Worm (Caenorhabditis elegans) whole organism, L3 larva: ENCODE data around the gene aco-1.

Experiments used
- ZK546.5 ChIP-seq: sonication (generic microtip); optimal IDR thresholded peaks from 2 replicates; lab custom pipeline; 2017; ENCODE audit warnings: missing biosample characterization, missing genetic modification characterization
- ama-1 ChIP-seq: fragments of 150-350 bp; optimal IDR thresholded peaks from 2 replicates; lab custom pipeline; 2018
- ceh-16 ChIP-seq: sonication (generic microtip); optimal IDR thresholded peaks from 2 replicates; lab custom pipeline; 2017; ENCODE audit warnings: missing biosample characterization, missing genetic modification characterization
- ceh-9 ChIP-seq: sonication (generic microtip); optimal IDR thresholded peaks from 2 replicates; lab custom pipeline; 2018; ENCODE audit warnings: missing biosample characterization, missing genetic modification characterization
- elt-1 ChIP-seq: fragments of 150-350 bp; optimal IDR thresholded peaks from 2 replicates; lab custom pipeline; 2014; ENCODE audit warnings: missing biosample characterization, missing genetic modification characterization
- elt-3 ChIP-seq, 3 experiments: fragments of 150-350 bp in 1 of 3; sonication (generic microtip) in 2 of 3; optimal IDR thresholded peaks; 2 replicates in 2 of 3; 4 replicates in 1 of 3; lab custom pipeline; 2014 to 2017; ENCODE audit warnings: missing biosample characterization in 3 of 3, missing genetic modification characterization in 3 of 3
- fos-1 ChIP-seq: fragments of 150-350 bp; optimal IDR thresholded peaks from 2 replicates; lab custom pipeline; 2014; ENCODE audit warnings: missing biosample characterization, missing genetic modification characterization
- nhr-11 ChIP-seq: fragments of 150-350 bp; optimal IDR thresholded peaks from 2 replicates; lab custom pipeline; 2014; ENCODE audit warnings: missing biosample characterization, missing genetic modification characterization
- nhr-237 ChIP-seq: fragments of 150-350 bp; optimal IDR thresholded peaks from 2 replicates; lab custom pipeline; 2014; ENCODE audit warnings: missing biosample characterization, missing genetic modification characterization
- nhr-76 ChIP-seq: fragments of 150-350 bp; sonication (generic microtip); optimal IDR thresholded peaks from 5 replicates; lab custom pipeline; 2014; ENCODE audit warnings: missing biosample characterization, missing genetic modification characterization
- ztf-11 ChIP-seq: fragments of 150-350 bp; optimal IDR thresholded peaks from 2 replicates; lab custom pipeline; 2014; ENCODE audit warnings: missing biosample characterization, missing genetic modification characterization

ce11 chrX:11370090-11370489 lies 30.4 kb downstream of the aco-1 start:
- TF ChIP-seq elt-3 (tag; optimal IDR thresholded peaks at IDR 0.05; lab: Kevin White, UChicago) (no peak), ceh-9 (tag; lab: Kevin White, UChicago) (no peak), ceh-16 (tag; lab: Kevin White, UChicago) (no peak), ZK546.5 (no peak), nhr-11 (no peak), ztf-11 (tag; lab: Kevin White, UChicago) (no peak), nhr-76 (tag; lab: Kevin White, UChicago) (no peak), elt-1 (tag; lab: Kevin White, UChicago) (no peak), fos-1 (no peak), nhr-237 (tag; lab: Kevin White, UChicago) (no peak), ama-1 (no peak)
